Worm (Caenorhabditis elegans) whole organism, L4 larva: ENCODE results near the gene ets-9.

Experiments
- F37D6.2 ChIP-seq: sonication (generic microtip); optimal IDR thresholded peaks from 2 replicates; lab custom pipeline; 2016; ENCODE audit warnings: mild to moderate bottlenecking, missing genetic modification characterization, missing compliant biosample characterization
- T20F7.1 ChIP-seq: fragments of 200-800 bp; sonication (Bioruptor generic); optimal IDR thresholded peaks from 2 replicates; lab custom pipeline; 2018; ENCODE audit warnings: mild to moderate bottlenecking, missing genetic modification characterization, missing compliant biosample characterization
- T26A8.4 ChIP-seq: fragments of 200-800 bp; sonication (Bioruptor generic); IDR thresholded peaks from 2 replicates; pipeline ENCODE4 v1.3.6; 2022; ENCODE audit warnings: missing genetic modification characterization, missing compliant biosample characterization
- Y48G9A.11 ChIP-seq: fragments of 200-800 bp; sonication (Bioruptor generic); IDR thresholded peaks from 2 replicates; pipeline ENCODE4 v1.3.6; 2022; ENCODE audit warnings: missing genetic modification reagents, missing genetic modification characterization, missing compliant biosample characterization
- Y5F2A.4 ChIP-seq: fragments of 200-800 bp; sonication (Bioruptor generic); optimal IDR thresholded peaks from 2 replicates; lab custom pipeline; 2018; ENCODE audit warnings: mild to moderate bottlenecking, missing genetic modification characterization, missing compliant biosample characterization
- Y75B8A.6 ChIP-seq: fragments of 200-800 bp; sonication (Bioruptor generic); IDR thresholded peaks from 2 replicates; pipeline ENCODE4 v1.3.6; 2022; ENCODE audit warnings: missing genetic modification reagents, missing genetic modification characterization, missing compliant biosample characterization
- aha-1 ChIP-seq: fragments of 150-350 bp; peaks from one replicate; lab custom pipeline; 2014; ENCODE audit warnings: missing biosample characterization, missing genetic modification characterization
- arid-1 ChIP-seq: fragments of 200-800 bp; sonication (Bioruptor generic); conservative IDR thresholded peaks from 2 replicates; pipeline ENCODE4 v1.3.6; 2022; ENCODE audit warnings: missing genetic modification reagents, missing genetic modification characterization, missing compliant biosample characterization
- ceh-20 ChIP-seq: fragments of 200-800 bp; sonication (Bioruptor generic); IDR thresholded peaks from 2 replicates; pipeline ENCODE4 v1.3.6; 2022; ENCODE audit warnings: missing genetic modification reagents, missing genetic modification characterization, missing compliant biosample characterization
- daf-16 ChIP-seq, 3 experiments: sonication (generic microtip); optimal IDR thresholded peaks; 2 replicates each; lab custom pipeline; 2016 to 2017; ENCODE audit warnings: missing genetic modification characterization in 3 of 3, missing genetic modification reagents in 3 of 3, mild to moderate bottlenecking in 2 of 3, missing compliant biosample characterization in 2 of 3, missing biosample characterization in 1 of 3, moderate library complexity in 1 of 3
- dmd-6 ChIP-seq: fragments of 200-800 bp; sonication (Bioruptor generic); IDR thresholded peaks from 2 replicates; pipeline ENCODE4 v1.3.6; 2022; ENCODE audit warnings: missing genetic modification reagents, missing genetic modification characterization, missing compliant biosample characterization
- dve-1 ChIP-seq: sonication (generic microtip); optimal IDR thresholded peaks from 2 replicates; lab custom pipeline; 2017; ENCODE audit warnings: antibody characterized with exemption, mild to moderate bottlenecking, missing genetic modification characterization, missing compliant biosample characterization; ENCODE audit not compliant: insufficient read depth
- egl-43 ChIP-seq: fragments of 200-800 bp; sonication (Bioruptor generic); IDR thresholded peaks from 2 replicates; pipeline ENCODE4 v1.3.6; 2022; ENCODE audit warnings: missing genetic modification reagents, missing genetic modification characterization, missing compliant biosample characterization
- fkh-10 ChIP-seq: fragments of 150-350 bp; optimal IDR thresholded peaks from 2 replicates; lab custom pipeline; 2014; ENCODE audit warnings: missing biosample characterization, missing genetic modification reagents, missing genetic modification characterization
- gei-8 ChIP-seq: fragments of 200-800 bp; sonication (Bioruptor generic); optimal IDR thresholded peaks from 2 replicates; lab custom pipeline; 2018; ENCODE audit warnings: mild to moderate bottlenecking, missing genetic modification characterization, missing compliant biosample characterization
- hif-1 ChIP-seq, 2 experiments: sonication (generic microtip); optimal IDR thresholded peaks; 2 replicates each; lab custom pipeline; 2016 to 2017; ENCODE audit warnings: missing compliant biosample characterization in 2 of 2, missing genetic modification characterization in 2 of 2, missing genetic modification reagents in 2 of 2, missing genotype in 2 of 2, mild to moderate bottlenecking in 1 of 2
- hlh-11 ChIP-seq: fragments of 200-800 bp; sonication (Bioruptor generic); optimal IDR thresholded peaks from 2 replicates; lab custom pipeline; 2018; ENCODE audit warnings: mild to moderate bottlenecking, missing genetic modification characterization, missing compliant biosample characterization
- hlh-30 ChIP-seq: sonication (generic microtip); optimal IDR thresholded peaks from 2 replicates; lab custom pipeline; 2017; ENCODE audit warnings: antibody characterized with exemption, mild to moderate bottlenecking, missing genetic modification characterization, missing compliant biosample characterization; ENCODE audit not compliant: insufficient read depth
- hmg-1.1 ChIP-seq: fragments of 200-800 bp; sonication (Bioruptor generic); IDR thresholded peaks from 2 replicates; pipeline ENCODE4 v1.3.6; 2022; ENCODE audit warnings: missing genetic modification reagents, missing genetic modification characterization, missing compliant biosample characterization
- lin-13 ChIP-seq: fragments of 150-350 bp; optimal IDR thresholded peaks from 2 replicates; lab custom pipeline; 2014; ENCODE audit warnings: missing biosample characterization, missing genetic modification reagents, missing genetic modification characterization
- lin-39 ChIP-seq: fragments of 150-350 bp; optimal IDR thresholded peaks from 2 replicates; lab custom pipeline; 2014; ENCODE audit warnings: missing biosample characterization, missing genetic modification reagents, missing genetic modification characterization
- lsy-2 ChIP-seq, 2 experiments: fragments of 150-350 bp in 1 of 2; sonication (generic microtip) in 1 of 2; optimal IDR thresholded peaks; 2 replicates each; lab custom pipeline; 2014 to 2017; ENCODE audit warnings: missing biosample characterization in 2 of 2, missing genetic modification characterization in 2 of 2
- madf-9 ChIP-seq: fragments of 200-800 bp; sonication (Bioruptor generic); conservative IDR thresholded peaks from 2 replicates; pipeline ENCODE4 v1.3.6; 2022; ENCODE audit warnings: missing genetic modification reagents, missing genetic modification characterization, missing compliant biosample characterization
- mdl-1 ChIP-seq, 2 experiments: fragments of 150-350 bp in 1 of 2; sonication (generic microtip) in 1 of 2; optimal IDR thresholded peaks; 2 replicates each; lab custom pipeline; 2014 to 2017; ENCODE audit warnings: missing biosample characterization in 2 of 2, missing genetic modification characterization in 2 of 2
- mdt-29 ChIP-seq: fragments of 200-800 bp; sonication (Bioruptor generic); IDR thresholded peaks from 2 replicates; pipeline ENCODE4 v1.3.6; 2022; ENCODE audit warnings: missing genetic modification reagents, missing genetic modification characterization, missing compliant biosample characterization
- mep-1 ChIP-seq: fragments of 150-350 bp; sonication (generic microtip); optimal IDR thresholded peaks from 3 replicates; lab custom pipeline; 2014; ENCODE audit warnings: missing biosample characterization, missing genetic modification characterization
- mes-2 ChIP-seq: sonication (generic microtip); optimal IDR thresholded peaks from 2 replicates; lab custom pipeline; 2016; ENCODE audit warnings: missing genotype, mild to moderate bottlenecking, missing genetic modification characterization, missing compliant biosample characterization; ENCODE audit not compliant: poor library complexity, severe bottlenecking
- mxl-3 ChIP-seq: fragments of 200-800 bp; sonication (Bioruptor generic); optimal IDR thresholded peaks from 2 replicates; lab custom pipeline; 2018; ENCODE audit warnings: mild to moderate bottlenecking, missing genetic modification characterization, missing compliant biosample characterization
- nhr-10 ChIP-seq: fragments of 150-350 bp; optimal IDR thresholded peaks from 2 replicates; lab custom pipeline; 2014; ENCODE audit warnings: missing biosample characterization, missing genetic modification characterization
- nhr-102 ChIP-seq: sonication (generic microtip); optimal IDR thresholded peaks from 2 replicates; lab custom pipeline; 2016; ENCODE audit warnings: mild to moderate bottlenecking, missing genetic modification characterization, moderate library complexity, missing compliant biosample characterization
- nhr-11 ChIP-seq: fragments of 150-350 bp; optimal IDR thresholded peaks from 2 replicates; lab custom pipeline; 2014; ENCODE audit warnings: missing biosample characterization, missing genetic modification characterization
- nhr-28 ChIP-seq: fragments of 150-350 bp; optimal IDR thresholded peaks from 2 replicates; lab custom pipeline; 2014; ENCODE audit warnings: missing biosample characterization, missing genetic modification characterization
- nhr-41 ChIP-seq: fragments of 200-800 bp; sonication (Bioruptor generic); IDR thresholded peaks from 2 replicates; pipeline ENCODE4 v1.3.6; 2022; ENCODE audit warnings: missing genetic modification reagents, missing genetic modification characterization, missing compliant biosample characterization
- nhr-48 ChIP-seq: sonication (generic microtip); optimal IDR thresholded peaks from 2 replicates; lab custom pipeline; 2016; ENCODE audit warnings: mild to moderate bottlenecking, missing genetic modification characterization, missing compliant biosample characterization
- pha-4 ChIP-seq, 2 experiments: fragments of 150-350 bp in 1 of 2; fragments of 200-800 bp in 1 of 2; sonication (Bioruptor generic) in 1 of 2; IDR thresholded peaks in 1 of 2; optimal IDR thresholded peaks in 1 of 2; 2 replicates each; pipeline versions ENCODE4 v1.3.6 to Lab custom; 2014 to 2022; ENCODE audit warnings: missing genetic modification characterization in 2 of 2, missing genetic modification reagents in 2 of 2, missing biosample characterization in 1 of 2, missing compliant biosample characterization in 1 of 2
- rbr-2 ChIP-seq: sonication (generic microtip); optimal IDR thresholded peaks from 2 replicates; lab custom pipeline; 2016; ENCODE audit warnings: missing genotype, missing genetic modification characterization, missing compliant biosample characterization
- set-16 ChIP-seq: fragments of 200-800 bp; sonication (Bioruptor generic); IDR thresholded peaks from 2 replicates; pipeline ENCODE4 v1.3.6; 2022; ENCODE audit warnings: missing genetic modification reagents, missing genetic modification characterization, missing compliant biosample characterization
- spr-1 ChIP-seq: sonication (generic microtip); optimal IDR thresholded peaks from 2 replicates; lab custom pipeline; 2016; ENCODE audit warnings: mild to moderate bottlenecking, missing genetic modification characterization, missing compliant biosample characterization
- unc-130 ChIP-seq: sonication (generic microtip); optimal IDR thresholded peaks from 2 replicates; lab custom pipeline; 2016; ENCODE audit warnings: missing genetic modification reagents, missing genetic modification characterization, missing compliant biosample characterization
- unc-62 ChIP-seq, 3 experiments: fragments of 150-350 bp in 1 of 3; sonication (generic microtip); optimal IDR thresholded peaks in 2 of 3; peaks in 1 of 3; 1 replicate in 1 of 3; 2 replicates in 2 of 3; lab custom pipeline; 2014 to 2017; ENCODE audit warnings: missing biosample characterization in 3 of 3, missing genetic modification characterization in 3 of 3, missing genetic modification reagents in 3 of 3, missing genotype in 1 of 3

ets-9 gene

ce11 chrX:4263820-4264219 is 15.7 kb upstream of the ets-9 start:
- TF ChIP-seq unc-62 (GFP tag; optimal IDR thresholded peaks at IDR 0.05 in 1 of 2; lab: Kevin White, UChicago) (peak in 1 of 2 experiments; percentile 90), unc-62 (tag; optimal IDR thresholded peaks at IDR 0.05; lab: Kevin White, UChicago) (no peak), unc-130 (GFP tag; lab: Kevin White, UChicago) (no peak)
- TF ChIP-seq, all 104 proteins: peak for 1

- TF ChIP-seq nhr-41 (no peak), rbr-2 (tag; lab: Kevin White, UChicago) (peak; percentile 59), mes-2 (tag; lab: Kevin White, UChicago) (peak; percentile 53), mep-1 (tag; lab: Kevin White, UChicago) (peak; percentile 68), daf-16 (GFP tag; optimal IDR thresholded peaks at IDR 0.05; lab: Kevin White, UChicago) (no peak), daf-16 (tag; optimal IDR thresholded peaks at IDR 0.05; lab: Kevin White, UChicago) (peak; percentile 37), egl-43 (GFP tag; lab: Robert Waterston, UW) (no peak), nhr-28 (peak; percentile 14), hlh-11 (tag; lab: Kevin White, UChicago) (peak; percentile 88), nhr-48 (tag; lab: Kevin White, UChicago) (peak; percentile 27), nhr-10 (tag; lab: Kevin White, UChicago) (no peak), hmg-1.1 (GFP tag; lab: Robert Waterston, UW) (peak; percentile 72), pha-4 (GFP tag; IDR thresholded peaks at IDR 0.05; lab: Robert Waterston, UW) (peak; percentile 32; the same call in 1 of the 2 replicates), pha-4 (tag; optimal IDR thresholded peaks at IDR 0.05; lab: Kevin White, UChicago) (no peak), dmd-6 (GFP tag; lab: Robert Waterston, UW) (0 out of 2 replicates have a peak, but pooled peaks have one; percentile 17), aha-1 (peak; percentile 55), mxl-3 (GFP tag; lab: Kevin White, UChicago) (peak; percentile 73), lin-13 (GFP tag; lab: Kevin White, UChicago) (peak; percentile 2), T26A8.4 (GFP tag; lab: Robert Waterston, UW) (peak; percentile 67), hif-1 (tag; optimal IDR thresholded peaks at IDR 0.05; lab: Kevin White, UChicago) (peak in 1 of 2 experiments; percentile 4), dve-1 (tag; lab: Kevin White, UChicago) (peak; percentile 35), nhr-11 (no peak), gei-8 (GFP tag; lab: Kevin White, UChicago) (no peak), T20F7.1 (GFP tag; lab: Kevin White, UChicago) (no peak), madf-9 (peak; percentile 18; the same call in 1 of the 2 replicates), F37D6.2 (tag; lab: Kevin White, UChicago) (peak; percentile 5), lsy-2 (tag; optimal IDR thresholded peaks at IDR 0.05; lab: Kevin White, UChicago) (peak in 1 of 2 experiments; percentile 33), hlh-30 (tag; lab: Kevin White, UChicago) (peak; percentile 85), unc-62 (GFP tag; optimal IDR thresholded peaks at IDR 0.05 in 1 of 2; lab: Kevin White, UChicago) (peak in 1 of 2 experiments; percentile 99), unc-62 (tag; optimal IDR thresholded peaks at IDR 0.05; lab: Kevin White, UChicago) (no peak), mdl-1 (tag; optimal IDR thresholded peaks at IDR 0.05; lab: Kevin White, UChicago) (peak; percentile 45 to 65), fkh-10 (GFP tag; lab: Kevin White, UChicago) (peak; percentile 0), set-16 (GFP tag; lab: Robert Waterston, UW) (peak; percentile 78)
Measured at ce11 chrX:4265283-4265907, 14.1 kb upstream of the ets-9 start, which contains the start of gene coel-1. Gene coel-1, plus strand, starts transcription at chrX:4265663.

ce11 chrX:4266178-4266931 is 13.1 kb upstream of the ets-9 start:
- TF ChIP-seq nhr-102 (tag; lab: Kevin White, UChicago) = no peak
- TF ChIP-seq mes-2 (tag; lab: Kevin White, UChicago) = no peak
- TF ChIP-seq Y5F2A.4 (GFP tag; lab: Kevin White, UChicago) = no peak
- peak; percentile 26 for TF ChIP-seq nhr-28
- TF ChIP-seq hlh-11 (tag; lab: Kevin White, UChicago) = peak; percentile 46
- no peak for TF ChIP-seq ceh-20 (GFP tag; lab: Robert Waterston, UW)
- no peak for TF ChIP-seq mdt-29 (GFP tag; lab: Robert Waterston, UW)
- TF ChIP-seq lin-39 (tag; lab: Kevin White, UChicago) = no peak
- TF ChIP-seq unc-62 (GFP tag; optimal IDR thresholded peaks at IDR 0.05 in 1 of 2; lab: Kevin White, UChicago) = peak in 1 of 2 experiments; percentile 59
- no peak for TF ChIP-seq unc-62 (tag; optimal IDR thresholded peaks at IDR 0.05; lab: Kevin White, UChicago)
- no peak for TF ChIP-seq Y75B8A.6
- TF ChIP-seq pha-4 (GFP tag; IDR thresholded peaks at IDR 0.05; lab: Robert Waterston, UW) = no peak
- no peak for TF ChIP-seq pha-4 (tag; optimal IDR thresholded peaks at IDR 0.05; lab: Kevin White, UChicago)
- no peak for TF ChIP-seq spr-1
- peak; percentile 84 for TF ChIP-seq hlh-30 (tag; lab: Kevin White, UChicago)
- no peak for TF ChIP-seq Y48G9A.11 (GFP tag; lab: Robert Waterston, UW)
- TF ChIP-seq arid-1 = no peak
- no peak for TF ChIP-seq unc-130 (GFP tag; lab: Kevin White, UChicago)
